Worm (Caenorhabditis elegans) whole organism, late embryonic: ENCODE measurements around the gene spp-9.

Source experiments
- F13H6.1 ChIP-seq: sonication (generic microtip); optimal IDR thresholded peaks from 2 replicates; lab custom pipeline; 2016; ENCODE audit warnings: missing genetic modification characterization, missing compliant biosample characterization
- K02D7.2 ChIP-seq: sonication (generic microtip); optimal IDR thresholded peaks from 2 replicates; lab custom pipeline; 2017; ENCODE audit warnings: mild to moderate bottlenecking, missing genetic modification characterization, missing compliant biosample characterization
- K09A11.1 ChIP-seq: sonication (generic microtip); optimal IDR thresholded peaks from 2 replicates; lab custom pipeline; 2017; ENCODE audit warnings: antibody characterized with exemption, mild to moderate bottlenecking, missing genetic modification characterization, missing compliant biosample characterization; ENCODE audit not compliant: insufficient read depth
- T23F11.4 ChIP-seq: fragments of 200-800 bp; sonication (Bioruptor generic); optimal IDR thresholded peaks from 2 replicates; lab custom pipeline; 2018; ENCODE audit warnings: mild to moderate bottlenecking, missing genetic modification characterization, missing compliant biosample characterization
- Y22D7AL.16 ChIP-seq: sonication (generic microtip); optimal IDR thresholded peaks from 2 replicates; lab custom pipeline; 2016; ENCODE audit warnings: missing genetic modification characterization, missing compliant biosample characterization
- ceh-14 ChIP-seq: sonication (generic microtip); optimal IDR thresholded peaks from 2 replicates; lab custom pipeline; 2016; ENCODE audit warnings: missing genotype, missing genetic modification characterization, missing compliant biosample characterization
- ceh-22 ChIP-seq: sonication (generic microtip); optimal IDR thresholded peaks from 2 replicates; lab custom pipeline; 2017; ENCODE audit warnings: missing biosample characterization, missing genetic modification characterization
- ceh-31 ChIP-seq: sonication (generic microtip); optimal IDR thresholded peaks from 2 replicates; lab custom pipeline; 2016; ENCODE audit warnings: missing genetic modification characterization, missing compliant biosample characterization
- ceh-45 ChIP-seq: fragments of 200-800 bp; sonication (Bioruptor generic); IDR thresholded peaks from 2 replicates; pipeline ENCODE4 v1.3.6; 2022; ENCODE audit warnings: missing genetic modification reagents, missing genetic modification characterization, missing compliant biosample characterization
- ceh-48 ChIP-seq: sonication (generic microtip); optimal IDR thresholded peaks from 2 replicates; lab custom pipeline; 2016; ENCODE audit warnings: missing genetic modification characterization, inconsistent platforms, missing compliant biosample characterization
- ceh-6 ChIP-seq: fragments of 200-800 bp; sonication (Bioruptor generic); optimal IDR thresholded peaks from 2 replicates; lab custom pipeline; 2018; ENCODE audit warnings: mild to moderate bottlenecking, missing genetic modification characterization, missing compliant biosample characterization
- che-1 ChIP-seq: sonication (generic microtip); optimal IDR thresholded peaks from 2 replicates; lab custom pipeline; 2016; ENCODE audit warnings: mild to moderate bottlenecking, missing genetic modification characterization, missing compliant biosample characterization
- dve-1 ChIP-seq: sonication (generic microtip); optimal IDR thresholded peaks from 2 replicates; lab custom pipeline; 2017; ENCODE audit warnings: antibody characterized with exemption, mild to moderate bottlenecking, missing genetic modification characterization, missing compliant biosample characterization
- elt-2 ChIP-seq: sonication (generic microtip); optimal IDR thresholded peaks from 2 replicates; lab custom pipeline; 2016; ENCODE audit warnings: missing genetic modification reagents, missing genetic modification characterization, missing compliant biosample characterization
- hlh-13 ChIP-seq: fragments of 200-800 bp; sonication (Bioruptor generic); optimal IDR thresholded peaks from 2 replicates; lab custom pipeline; 2018; ENCODE audit warnings: mild to moderate bottlenecking, missing genetic modification characterization, missing compliant biosample characterization
- hlh-15 ChIP-seq: sonication (generic microtip); optimal IDR thresholded peaks from 2 replicates; lab custom pipeline; 2016; ENCODE audit warnings: missing genetic modification characterization, missing compliant biosample characterization
- hlh-8 ChIP-seq: sonication (generic microtip); optimal IDR thresholded peaks from 2 replicates; lab custom pipeline; 2016; ENCODE audit warnings: missing genotype, missing genetic modification characterization, missing compliant biosample characterization
- lim-6 ChIP-seq: sonication (generic microtip); optimal IDR thresholded peaks from 2 replicates; lab custom pipeline; 2016; ENCODE audit warnings: missing genetic modification characterization, missing compliant biosample characterization
- nfya-1 ChIP-seq: sonication (generic microtip); optimal IDR thresholded peaks from 2 replicates; lab custom pipeline; 2017; ENCODE audit warnings: missing genetic modification characterization, mild to moderate bottlenecking, missing compliant biosample characterization, antibody characterized with exemption, moderate library complexity
- nhr-11 ChIP-seq: fragments of 150-350 bp; optimal IDR thresholded peaks from 2 replicates; lab custom pipeline; 2014; ENCODE audit warnings: missing biosample characterization, missing genetic modification characterization
- nhr-232 ChIP-seq: sonication (generic microtip); optimal IDR thresholded peaks from 2 replicates; lab custom pipeline; 2016; ENCODE audit warnings: missing genetic modification characterization, missing compliant biosample characterization
- pax-1 ChIP-seq: fragments of 150-350 bp; optimal IDR thresholded peaks from 2 replicates; lab custom pipeline; 2014; ENCODE audit warnings: missing biosample characterization, missing genetic modification characterization
- pqm-1 ChIP-seq: sonication (generic microtip); optimal IDR thresholded peaks from 2 replicates; lab custom pipeline; 2016; ENCODE audit warnings: missing genetic modification characterization, missing compliant biosample characterization
- pros-1 ChIP-seq: fragments of 150-350 bp; optimal IDR thresholded peaks from 2 replicates; lab custom pipeline; 2014; ENCODE audit warnings: missing biosample characterization, missing genetic modification reagents, missing genetic modification characterization
- rnt-1 ChIP-seq: sonication (generic microtip); optimal IDR thresholded peaks from 2 replicates; lab custom pipeline; 2016; ENCODE audit warnings: missing genetic modification characterization, missing compliant biosample characterization
- sox-4 ChIP-seq: sonication (generic microtip); optimal IDR thresholded peaks from 2 replicates; lab custom pipeline; 2017; ENCODE audit warnings: mild to moderate bottlenecking, missing genetic modification characterization, inconsistent platforms, missing compliant biosample characterization
- syd-9 ChIP-seq: sonication (generic microtip); optimal IDR thresholded peaks from 2 replicates; lab custom pipeline; 2016; ENCODE audit warnings: mild to moderate bottlenecking, missing genetic modification characterization, moderate library complexity, missing compliant biosample characterization
- tbx-2 ChIP-seq: sonication (generic microtip); optimal IDR thresholded peaks from 2 replicates; lab custom pipeline; 2016; ENCODE audit warnings: missing genetic modification characterization, missing compliant biosample characterization
- unc-3 ChIP-seq, 2 experiments: fragments of 200-800 bp in 1 of 2; sonication (Bioruptor generic) in 1 of 2; sonication (generic microtip) in 1 of 2; conservative IDR thresholded peaks in 1 of 2; optimal IDR thresholded peaks in 1 of 2; 2 replicates each; pipeline versions ENCODE4 v1.3.6 to Lab custom; 2016 to 2022; ENCODE audit warnings: missing compliant biosample characterization in 2 of 2, missing genetic modification characterization in 2 of 2, missing genetic modification reagents in 1 of 2
- unc-55 ChIP-seq: sonication (generic microtip); optimal IDR thresholded peaks from 2 replicates; lab custom pipeline; 2017; ENCODE audit warnings: missing biosample characterization, missing genetic modification reagents, missing genetic modification characterization
- unc-86 ChIP-seq: sonication (generic microtip); optimal IDR thresholded peaks from 2 replicates; lab custom pipeline; 2016; ENCODE audit warnings: missing genetic modification characterization, missing compliant biosample characterization
- ztf-16 ChIP-seq: sonication (generic microtip); optimal IDR thresholded peaks from 2 replicates; lab custom pipeline; 2017; ENCODE audit warnings: missing genetic modification characterization, missing compliant biosample characterization

spp-9 gene

DNA sequence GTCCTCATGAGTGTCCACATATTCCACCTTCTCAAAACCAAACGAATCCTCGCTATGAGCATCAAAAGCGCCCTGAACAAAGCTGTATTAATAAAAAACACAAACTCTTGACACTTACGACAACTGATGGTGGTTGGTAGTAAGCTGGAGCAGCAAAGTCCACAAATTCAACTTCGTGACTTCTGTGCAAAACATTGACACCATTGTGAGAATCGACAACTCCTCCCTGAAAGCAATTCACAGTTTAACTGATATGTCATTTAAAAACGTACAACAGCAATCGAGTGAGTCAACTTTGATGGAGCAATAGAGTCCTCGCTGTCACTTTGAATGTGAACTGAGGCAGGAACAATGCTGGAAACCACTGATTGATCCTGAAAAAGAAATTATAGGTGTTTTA is 29.8 kb downstream of the spp-9 start:
- TF ChIP-seq ceh-48 (tag; lab: Kevin White, UChicago), result no peak
- no peak for TF ChIP-seq ztf-16 (tag; lab: Kevin White, UChicago)
- TF ChIP-seq hlh-8 (tag; lab: Kevin White, UChicago), result no peak
- no peak for TF ChIP-seq syd-9 (tag; lab: Kevin White, UChicago)
- no peak for TF ChIP-seq ceh-22 (tag; lab: Kevin White, UChicago)
- TF ChIP-seq Y22D7AL.16 (tag; lab: Kevin White, UChicago), result no peak
- TF ChIP-seq lim-6 (tag; lab: Kevin White, UChicago), result no peak
- no peak for TF ChIP-seq rnt-1 (tag; lab: Kevin White, UChicago)
- no peak for TF ChIP-seq nhr-232 (tag; lab: Kevin White, UChicago)
- TF ChIP-seq dve-1, result no peak
- TF ChIP-seq pax-1 (tag; lab: Kevin White, UChicago), result no peak
- TF ChIP-seq ceh-6 (GFP tag; lab: Kevin White, UChicago), result no peak
- TF ChIP-seq pqm-1 (tag; lab: Kevin White, UChicago), result no peak
- TF ChIP-seq K09A11.1 (tag; lab: Kevin White, UChicago), result no peak
- no peak for TF ChIP-seq unc-86 (tag; lab: Kevin White, UChicago)
- no peak for TF ChIP-seq T23F11.4 (GFP tag; lab: Kevin White, UChicago)
- no peak for TF ChIP-seq nhr-11
- TF ChIP-seq ceh-45 (GFP tag; lab: Robert Waterston, UW), result no peak

DNA sequence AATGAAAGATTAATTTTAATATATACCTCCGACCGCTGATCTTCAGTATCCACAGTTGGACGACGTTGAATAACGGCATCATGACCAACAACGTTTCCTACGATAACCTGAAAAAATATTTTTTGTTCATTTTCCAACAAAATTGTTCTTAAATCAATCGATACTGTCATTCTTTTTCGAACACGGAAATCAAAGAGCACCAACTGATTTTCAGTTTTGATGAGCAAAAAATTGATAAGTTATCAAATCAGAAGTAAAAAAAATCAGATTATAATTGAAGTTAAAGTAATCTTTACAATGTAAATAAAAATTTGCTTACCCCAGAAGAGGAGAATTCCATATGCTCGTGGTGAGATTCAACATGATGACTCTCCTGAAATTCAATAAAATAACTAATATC is 30.8 kb downstream of the spp-9 start:
- no peak for TF ChIP-seq unc-86 (tag; lab: Kevin White, UChicago)
- no peak for TF ChIP-seq nhr-232 (tag; lab: Kevin White, UChicago)
- no peak for TF ChIP-seq ceh-48 (tag; lab: Kevin White, UChicago)
- TF ChIP-seq nfya-1 (tag; lab: Kevin White, UChicago), result no peak
- no peak for TF ChIP-seq sox-4
- no peak for TF ChIP-seq pax-1 (tag; lab: Kevin White, UChicago)
- no peak for TF ChIP-seq hlh-13 (GFP tag; lab: Kevin White, UChicago)
- TF ChIP-seq ceh-31, result no peak
- TF ChIP-seq ceh-45 (GFP tag; lab: Robert Waterston, UW), result no peak
- no peak for TF ChIP-seq unc-3 (GFP tag; conservative IDR thresholded peaks at IDR 0.05; lab: Robert Waterston, UW)
- no peak for TF ChIP-seq unc-3 (tag; optimal IDR thresholded peaks at IDR 0.05; lab: Kevin White, UChicago)
- TF ChIP-seq K09A11.1 (tag; lab: Kevin White, UChicago), result no peak
- TF ChIP-seq tbx-2 (tag; lab: Kevin White, UChicago), result no peak
- TF ChIP-seq hlh-15 (tag; lab: Kevin White, UChicago), result no peak

DNA sequence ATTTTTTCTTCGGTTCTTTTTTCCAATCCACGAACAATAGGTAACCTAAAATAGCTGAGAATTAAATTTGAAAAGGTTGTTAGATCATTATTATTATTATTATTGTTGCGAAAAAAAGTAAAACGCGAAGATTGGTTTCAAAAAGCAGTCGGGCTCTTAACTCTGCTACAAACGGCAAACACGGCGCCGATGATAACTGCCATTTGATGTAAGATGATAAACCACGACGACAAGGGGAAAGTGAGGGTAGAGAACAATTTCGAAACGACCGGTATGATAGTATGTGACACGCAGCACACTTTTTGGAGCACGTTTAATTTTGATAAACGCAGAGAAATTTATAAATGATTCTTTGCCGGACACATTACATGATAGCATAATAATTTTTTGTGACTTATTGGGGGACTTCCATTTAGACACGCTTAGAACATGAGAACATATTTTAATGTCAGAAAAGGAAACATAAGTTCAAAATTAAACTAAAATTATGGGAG is 31.5 kb downstream of the spp-9 start, which contains the start of gene hpo-34:
hpo-34 (minus strand) TSS at position 51 of the 494 bp plus-strand sequence.
- peak; percentile 33 for TF ChIP-seq elt-2 (tag; lab: Kevin White, UChicago)
- no peak for TF ChIP-seq F13H6.1

DNA sequence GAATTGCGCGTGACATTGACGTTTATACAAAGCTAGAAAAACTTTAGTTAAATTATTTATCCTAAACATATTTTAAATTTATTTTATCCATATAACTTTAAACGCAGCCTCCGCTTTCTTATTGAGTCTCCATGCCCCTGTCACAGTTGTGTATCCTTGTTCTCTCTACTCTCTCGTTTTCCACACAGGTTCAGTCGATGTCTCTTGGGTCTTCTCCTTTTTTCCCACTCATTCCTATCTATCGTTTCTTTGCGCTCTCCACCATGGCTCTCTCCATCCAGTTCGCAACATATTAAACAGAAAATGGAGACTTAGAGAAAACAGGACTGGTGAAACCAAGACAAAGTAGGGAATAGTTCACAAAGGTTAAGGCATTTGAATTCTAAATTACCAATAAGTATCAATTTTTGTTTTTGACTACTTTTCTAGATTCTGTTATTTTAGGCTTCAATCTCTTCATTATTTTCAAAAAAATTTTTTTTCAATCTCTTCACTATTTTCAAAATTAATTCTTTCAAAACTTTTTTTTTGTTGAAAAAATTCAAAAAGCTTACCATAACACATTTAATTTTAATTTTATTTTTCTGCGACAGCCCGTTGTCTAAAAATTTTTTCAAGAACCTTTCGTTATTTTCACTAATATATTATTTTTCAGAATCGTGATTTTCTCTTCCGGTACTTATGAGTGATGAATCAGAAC is 34.6 kb downstream of the spp-9 start, which contains the start of gene sdc-2:
sdc-2 (plus strand) TSS at position 650 of the 700 bp plus-strand sequence.
- peak; percentile 9 for TF ChIP-seq che-1 (tag; lab: Kevin White, UChicago)
- TF ChIP-seq elt-2 (tag; lab: Kevin White, UChicago), result no peak
- peak; percentile 74 for TF ChIP-seq ceh-31
- peak; percentile 49 for TF ChIP-seq pros-1 (tag; lab: Kevin White, UChicago)
- TF ChIP-seq F13H6.1, result no peak
- no peak for TF ChIP-seq K02D7.2 (tag; lab: Kevin White, UChicago)
- peak; percentile 58 for TF ChIP-seq unc-55 (GFP tag; lab: Kevin White, UChicago)
- TF ChIP-seq ceh-14 (tag; lab: Kevin White, UChicago), result no peak
- peak; percentile 55 for TF ChIP-seq dve-1
- TF ChIP-seq, all 69 proteins: peak for 5
